Worm (Caenorhabditis elegans): ENCODE measurements around the gene srlf-33.

srlf-33 gene

ce11 chrIV:11913295-11913940 lies 11.8 kb downstream of the srlf-33 start:
- TF ChIP-seq dao-5 (tag; optimal IDR thresholded peaks at IDR 0.05) (no peak), him-1 (tag; optimal IDR thresholded peaks at IDR 0.05) (no peak), W03F9.2 (tag; optimal IDR thresholded peaks at IDR 0.05) (no peak)

- TF ChIP-seq W03F9.2 (tag; optimal IDR thresholded peaks at IDR 0.05), result no peak
- no peak for TF ChIP-seq him-1 (tag; optimal IDR thresholded peaks at IDR 0.05)
- TF ChIP-seq dao-5 (tag; optimal IDR thresholded peaks at IDR 0.05), result no peak
Observed at ce11 chrIV:11911723-11912122, 13.5 kb downstream of the srlf-33 start, which contains the start of gene VZK822L.2. Gene VZK822L.2, plus strand, starts transcription at chrIV:11912023.

ce11 chrIV:11908733-11909132 lies 16.5 kb downstream of the srlf-33 start:
- TF ChIP-seq dao-5 (tag; optimal IDR thresholded peaks at IDR 0.05) (no peak), W03F9.2 (tag; optimal IDR thresholded peaks at IDR 0.05) (no peak), him-1 (tag; optimal IDR thresholded peaks at IDR 0.05) (no peak)

ce11 chrIV:11903676-11904075 lies 21.6 kb downstream of the srlf-33 start:
- no peak for TF ChIP-seq dao-5 (tag; optimal IDR thresholded peaks at IDR 0.05)
- no peak for TF ChIP-seq him-1 (tag; optimal IDR thresholded peaks at IDR 0.05)
- no peak for TF ChIP-seq W03F9.2 (tag; optimal IDR thresholded peaks at IDR 0.05)

- TF ChIP-seq dao-5 (tag; optimal IDR thresholded peaks at IDR 0.05) (no peak), W03F9.2 (tag; optimal IDR thresholded peaks at IDR 0.05) (no peak), him-1 (tag; optimal IDR thresholded peaks at IDR 0.05) (no peak)
Observed at ce11 chrIV:11902832-11903231, 22.4 kb downstream of the srlf-33 start.

- TF ChIP-seq dao-5 (tag; optimal IDR thresholded peaks at IDR 0.05) (no peak), him-1 (tag; optimal IDR thresholded peaks at IDR 0.05) (no peak), W03F9.2 (tag; optimal IDR thresholded peaks at IDR 0.05) (no peak)
Observed at ce11 chrIV:11901215-11901614, 24.0 kb downstream of the srlf-33 start.

- no peak for TF ChIP-seq dao-5 (tag; optimal IDR thresholded peaks at IDR 0.05)
- TF ChIP-seq him-1 (tag; optimal IDR thresholded peaks at IDR 0.05), result no peak
- no peak for TF ChIP-seq W03F9.2 (tag; optimal IDR thresholded peaks at IDR 0.05)
Observed at ce11 chrIV:11900399-11900798, 24.8 kb downstream of the srlf-33 start.

- TF ChIP-seq him-1 (tag; optimal IDR thresholded peaks at IDR 0.05) (no peak), W03F9.2 (tag; optimal IDR thresholded peaks at IDR 0.05) (no peak), dao-5 (tag; optimal IDR thresholded peaks at IDR 0.05) (no peak)
Observed at ce11 chrIV:11899358-11899757, 25.9 kb downstream of the srlf-33 start, which contains the start of gene nhr-43. Gene nhr-43, plus strand, starts transcription at chrIV:11899590.

ce11 chrIV:11897710-11898109 lies 27.5 kb downstream of the srlf-33 start:
- no peak for TF ChIP-seq dao-5 (tag; optimal IDR thresholded peaks at IDR 0.05)
- TF ChIP-seq W03F9.2 (tag; optimal IDR thresholded peaks at IDR 0.05), result no peak
- TF ChIP-seq him-1 (tag; optimal IDR thresholded peaks at IDR 0.05), result no peak

ce11 chrIV:11893336-11893735 lies 31.9 kb downstream of the srlf-33 start:
- no peak for TF ChIP-seq him-1 (tag; optimal IDR thresholded peaks at IDR 0.05)
- TF ChIP-seq dao-5 (tag; optimal IDR thresholded peaks at IDR 0.05), result no peak
- TF ChIP-seq W03F9.2 (tag; optimal IDR thresholded peaks at IDR 0.05), result no peak

ce11 chrIV:11892545-11892944 lies 32.7 kb downstream of the srlf-33 start:
- TF ChIP-seq him-1 (tag; optimal IDR thresholded peaks at IDR 0.05) (no peak), dao-5 (tag; optimal IDR thresholded peaks at IDR 0.05) (no peak), W03F9.2 (tag; optimal IDR thresholded peaks at IDR 0.05) (no peak)

- TF ChIP-seq W03F9.2 (tag; optimal IDR thresholded peaks at IDR 0.05) (no peak), him-1 (tag; optimal IDR thresholded peaks at IDR 0.05) (no peak), dao-5 (tag; optimal IDR thresholded peaks at IDR 0.05) (no peak)
Observed at ce11 chrIV:11885313-11885712, 39.9 kb downstream of the srlf-33 start, which contains the start of gene let-653. Gene let-653, plus strand, starts transcription at chrIV:11885613.

- TF ChIP-seq dao-5 (tag; optimal IDR thresholded peaks at IDR 0.05) (no peak), him-1 (tag; optimal IDR thresholded peaks at IDR 0.05) (no peak), W03F9.2 (tag; optimal IDR thresholded peaks at IDR 0.05) (no peak)
Observed at ce11 chrIV:11883478-11883877, 41.8 kb downstream of the srlf-33 start.

- TF ChIP-seq W03F9.2 (tag; optimal IDR thresholded peaks at IDR 0.05) (no peak), dao-5 (tag; optimal IDR thresholded peaks at IDR 0.05) (no peak)
Observed at ce11 chrIV:11882534-11882933, 42.7 kb downstream of the srlf-33 start.

ce11 chrIV:11878249-11878648 lies 47.0 kb downstream of the srlf-33 start, which contains the start of gene cutl-27:
Gene cutl-27, plus strand, starts transcription at chrIV:11878549.
- no peak for TF ChIP-seq dao-5 (tag; optimal IDR thresholded peaks at IDR 0.05)
- no peak for TF ChIP-seq him-1 (tag; optimal IDR thresholded peaks at IDR 0.05)
- no peak for TF ChIP-seq W03F9.2 (tag; optimal IDR thresholded peaks at IDR 0.05)
